Worm (Caenorhabditis elegans): Measurements from ENCODE around the gene F54F7.9.

DNA sequence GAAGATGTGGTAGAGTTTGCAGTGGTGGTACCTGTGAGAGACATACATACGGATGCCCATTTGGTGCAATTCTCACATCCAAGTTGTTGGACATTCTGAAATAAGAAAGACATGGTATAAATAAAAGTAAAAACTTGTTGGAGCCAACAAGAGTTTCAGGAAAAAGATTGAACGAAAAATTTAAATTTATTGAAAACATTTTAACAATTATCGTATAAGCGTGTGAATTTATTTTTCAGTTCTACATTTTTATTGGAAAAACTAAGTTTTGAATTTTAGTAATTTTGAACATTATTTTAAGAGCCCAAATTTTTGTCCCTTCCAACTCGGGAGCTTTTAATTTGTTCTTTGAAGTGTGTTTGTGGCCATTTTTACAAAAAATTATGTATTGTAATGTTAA is 6.4 kb upstream of the F54F7.9 start, which contains the start of gene F54F7.8:
- TF ChIP-seq mls-2 (tag; optimal IDR thresholded peaks at IDR 0.05) (no peak), blmp-1 (tag; optimal IDR thresholded peaks at IDR 0.05) (no peak)
